Fruit fly (Drosophila melanogaster) whole organism, embryonic: Measurements from ENCODE around the gene CG6195.
A peak's percentile ranks its signal among the peaks of the same experiment; 100 is the strongest.

ENCODE experiments used
- ATbp ChIP-seq: fragments of 200-800 bp; sonication (Bioruptor generic); optimal IDR thresholded peaks from 2 replicates; lab custom pipeline; 2017; ENCODE audit warnings: missing biosample characterization, mild to moderate bottlenecking, missing genetic modification characterization, missing genetic modification reagents
- CG10654 ChIP-seq: fragments of 200-800 bp; sonication (Bioruptor generic); optimal IDR thresholded peaks from 2 replicates; lab custom pipeline; 2016; ENCODE audit warnings: missing biosample characterization, missing genetic modification characterization
- CG12299 ChIP-seq: fragments of 200-800 bp; sonication (Bioruptor generic); optimal IDR thresholded peaks from 2 replicates; lab custom pipeline; 2018; ENCODE audit warnings: missing biosample characterization, mild to moderate bottlenecking, missing genetic modification characterization
- CG12769 ChIP-seq: fragments of 200-800 bp; sonication (Bioruptor generic); optimal IDR thresholded peaks from 2 replicates; lab custom pipeline; 2019; ENCODE audit warnings: missing biosample characterization, mild to moderate bottlenecking, missing genetic modification characterization, moderate library complexity
- CG14965 ChIP-seq: fragments of 200-800 bp; sonication (Bioruptor generic); optimal IDR thresholded peaks from 2 replicates; lab custom pipeline; 2016; ENCODE audit warnings: missing biosample characterization, missing genetic modification characterization, borderline replicate concordance
- CG15269 ChIP-seq: fragments of 200-800 bp; sonication (Bioruptor generic); optimal IDR thresholded peaks from 2 replicates; lab custom pipeline; 2018; ENCODE audit warnings: missing biosample characterization, mild to moderate bottlenecking, missing genetic modification characterization, moderate library complexity
- CG16779 ChIP-seq: fragments of 200-800 bp; sonication (Bioruptor generic); IDR thresholded peaks from 2 replicates; pipeline ENCODE4 v1.3.6; 2022; ENCODE audit warnings: missing biosample characterization, missing genetic modification characterization
- CG17568 ChIP-seq: fragments of 200-800 bp; sonication (Bioruptor generic); optimal IDR thresholded peaks from 2 replicates; lab custom pipeline; 2018; ENCODE audit warnings: missing biosample characterization, mild to moderate bottlenecking, missing genetic modification characterization, moderate library complexity
- CG17802 ChIP-seq: fragments of 200-800 bp; sonication (Bioruptor generic); optimal IDR thresholded peaks from 2 replicates; lab custom pipeline; 2018; ENCODE audit warnings: missing biosample characterization, mild to moderate bottlenecking, missing genetic modification characterization, moderate library complexity
- CG1832 ChIP-seq: fragments of 200-800 bp; sonication (Bioruptor generic); optimal IDR thresholded peaks from 2 replicates; lab custom pipeline; 2017; ENCODE audit warnings: missing biosample characterization, mild to moderate bottlenecking, missing genetic modification characterization, inconsistent platforms
- CG2875 ChIP-seq: fragments of 200-800 bp; sonication (Bioruptor generic); optimal IDR thresholded peaks from 2 replicates; lab custom pipeline; 2017; ENCODE audit warnings: missing biosample characterization, mild to moderate bottlenecking, missing genetic modification characterization, missing genetic modification reagents
- CG3163 ChIP-seq: fragments of 200-800 bp; sonication (Bioruptor generic); optimal IDR thresholded peaks from 3 replicates; lab custom pipeline; 2016; ENCODE audit warnings: missing biosample characterization, missing genetic modification characterization
- CG32767 ChIP-seq: fragments of 200-800 bp; sonication (Bioruptor generic); IDR thresholded peaks from 2 replicates; pipeline ENCODE4 v1.3.6; 2022; ENCODE audit warnings: missing biosample characterization, missing genetic modification characterization
- CG3281 ChIP-seq: fragments of 200-800 bp; sonication (Bioruptor generic); optimal IDR thresholded peaks from 3 replicates; lab custom pipeline; 2017; ENCODE audit warnings: missing biosample characterization, mild to moderate bottlenecking, missing genetic modification characterization
- CG4328 ChIP-seq: fragments of 200-800 bp; sonication (Bioruptor generic); optimal IDR thresholded peaks from 3 replicates; lab custom pipeline; 2017; ENCODE audit warnings: missing biosample characterization, missing genetic modification reagents, missing genetic modification characterization
- CG9817 ChIP-seq: fragments of 200-800 bp; sonication (Bioruptor generic); optimal IDR thresholded peaks from 2 replicates; lab custom pipeline; 2018; ENCODE audit warnings: missing biosample characterization, mild to moderate bottlenecking, missing genetic modification characterization, moderate library complexity
- CG9876 ChIP-seq: fragments of 200-800 bp; sonication (Bioruptor generic); optimal IDR thresholded peaks from 2 replicates; lab custom pipeline; 2016; ENCODE audit warnings: missing biosample characterization, missing genetic modification characterization
- Dref ChIP-seq: fragments of 200-800 bp; sonication (Bioruptor generic); IDR thresholded peaks from 2 replicates; pipeline ENCODE4 v1.3.6; 2022; ENCODE audit warnings: missing biosample characterization, missing genetic modification characterization
- E2f2 ChIP-seq: fragments of 200-800 bp; sonication (Bioruptor generic); IDR thresholded peaks from 2 replicates; pipeline ENCODE4 v1.3.6; 2022; ENCODE audit warnings: missing biosample characterization, missing genetic modification characterization
- Ets97D ChIP-seq: fragments of 200-800 bp; sonication (Bioruptor generic); optimal IDR thresholded peaks from 3 replicates; lab custom pipeline; 2016; ENCODE audit warnings: missing biosample characterization, missing genetic modification characterization
- HLH54F ChIP-seq: fragments of 200-800 bp; sonication (Bioruptor generic); optimal IDR thresholded peaks from 3 replicates; lab custom pipeline; 2016; ENCODE audit warnings: missing biosample characterization, missing genetic modification characterization
- HmgD ChIP-seq: fragments of 200-800 bp; sonication (Bioruptor generic); optimal IDR thresholded peaks from 3 replicates; lab custom pipeline; 2016; ENCODE audit warnings: missing biosample characterization, missing genetic modification characterization
- Hsf ChIP-seq: fragments of 200-800 bp; sonication (Bioruptor generic); optimal IDR thresholded peaks from 3 replicates; lab custom pipeline; 2016; ENCODE audit warnings: missing biosample characterization, missing genetic modification characterization
- NFAT ChIP-seq: fragments of 200-800 bp; sonication (Bioruptor generic); IDR thresholded peaks from 2 replicates; pipeline ENCODE4 v1.3.6; 2022; ENCODE audit warnings: missing biosample characterization, missing genetic modification characterization
- Neu2 ChIP-seq: fragments of 200-800 bp; sonication (Bioruptor generic); optimal IDR thresholded peaks from 3 replicates; lab custom pipeline; 2016; ENCODE audit warnings: missing biosample characterization, missing genetic modification characterization, borderline replicate concordance
- Ptx1 ChIP-seq: fragments of 200-800 bp; sonication (Bioruptor generic); IDR thresholded peaks from 2 replicates; pipeline ENCODE4 v1.3.6; 2022; ENCODE audit warnings: missing biosample characterization, missing genetic modification characterization
- Rx ChIP-seq: fragments of 200-800 bp; sonication (Bioruptor generic); IDR thresholded peaks from 2 replicates; pipeline ENCODE4 v1.3.6; 2022; ENCODE audit warnings: missing biosample characterization, missing genetic modification characterization
- Stat92E ChIP-seq, 3 experiments: fragments of >200 bp in 2 of 3; fragments of 200-800 bp in 1 of 3; sonication (Bioruptor generic) in 1 of 3; optimal IDR thresholded peaks; 2 replicates each; lab custom pipeline; 2017 to 2019; ENCODE audit warnings: missing biosample characterization in 3 of 3, missing genetic modification characterization in 3 of 3, mild to moderate bottlenecking in 1 of 3, moderate library complexity in 1 of 3
- Usf ChIP-seq: fragments of 200-800 bp; sonication (Bioruptor generic); optimal IDR thresholded peaks from 2 replicates; lab custom pipeline; 2017; ENCODE audit warnings: missing genotype, missing biosample characterization, missing genetic modification characterization
- ab ChIP-seq: fragments of 200-800 bp; sonication (Bioruptor generic); optimal IDR thresholded peaks from 2 replicates; lab custom pipeline; 2016; ENCODE audit warnings: missing biosample characterization, missing genetic modification characterization
- ac ChIP-seq: fragments of 200-800 bp; sonication (Bioruptor generic); optimal IDR thresholded peaks from 3 replicates; lab custom pipeline; 2017; ENCODE audit warnings: missing biosample characterization, mild to moderate bottlenecking, missing genetic modification characterization
- chif ChIP-seq, 2 experiments: fragments of 200-800 bp; sonication (Bioruptor generic); optimal IDR thresholded peaks; 3 replicates each; lab custom pipeline; 2016; ENCODE audit warnings: missing biosample characterization in 2 of 2, missing genetic modification characterization in 2 of 2
- crp ChIP-seq, 2 experiments: fragments of 200-800 bp; sonication (Bioruptor generic); optimal IDR thresholded peaks; 2 replicates in 1 of 2; 3 replicates in 1 of 2; lab custom pipeline; 2017; ENCODE audit warnings: missing biosample characterization in 2 of 2, missing genetic modification characterization in 2 of 2, mild to moderate bottlenecking in 1 of 2, moderate library complexity in 1 of 2
- cwo ChIP-seq: fragments of 200-800 bp; sonication (Bioruptor generic); optimal IDR thresholded peaks from 3 replicates; lab custom pipeline; 2017; ENCODE audit warnings: missing biosample characterization, missing genetic modification characterization, mild to moderate bottlenecking, moderate library complexity, missing genetic modification reagents
- dm ChIP-seq: fragments of 200-800 bp; sonication (Bioruptor generic); optimal IDR thresholded peaks from 3 replicates; lab custom pipeline; 2016; ENCODE audit warnings: missing biosample characterization, missing genetic modification characterization
- dmrt99B ChIP-seq: fragments of 200-800 bp; sonication (Bioruptor generic); optimal IDR thresholded peaks from 2 replicates; lab custom pipeline; 2018; ENCODE audit warnings: missing biosample characterization, mild to moderate bottlenecking, missing genetic modification characterization, moderate library complexity
- eve ChIP-seq, 2 experiments: fragments of >200 bp; optimal IDR thresholded peaks; 2 replicates each; lab custom pipeline; 2017; ENCODE audit warnings: missing biosample characterization in 2 of 2, missing genetic modification characterization in 2 of 2
- eyg ChIP-seq: fragments of 200-800 bp; sonication (Bioruptor generic); optimal IDR thresholded peaks from 3 replicates; lab custom pipeline; 2016; ENCODE audit warnings: missing biosample characterization, missing genetic modification characterization
- fd3F ChIP-seq: fragments of 200-800 bp; sonication (Bioruptor generic); optimal IDR thresholded peaks from 2 replicates; lab custom pipeline; 2018; ENCODE audit warnings: missing biosample characterization, mild to moderate bottlenecking, missing genetic modification characterization, moderate library complexity
- kay ChIP-seq: fragments of 200-800 bp; sonication (Bioruptor generic); optimal IDR thresholded peaks from 2 replicates; lab custom pipeline; 2016; ENCODE audit warnings: missing biosample characterization, missing genetic modification characterization
- knrl ChIP-seq: fragments of 200-800 bp; sonication (Bioruptor generic); IDR thresholded peaks from 3 replicates; pipeline ENCODE4 v1.3.6; 2022; ENCODE audit warnings: missing biosample characterization, missing genetic modification characterization; ENCODE audit not compliant: partially characterized antibody
- onecut ChIP-seq: fragments of 200-800 bp; sonication (Bioruptor generic); IDR thresholded peaks from 2 replicates; pipeline ENCODE4 v1.3.6; 2022; ENCODE audit warnings: missing biosample characterization, missing genetic modification characterization
- pho ChIP-seq: fragments of 200-800 bp; sonication (Bioruptor generic); optimal IDR thresholded peaks from 2 replicates; lab custom pipeline; 2016; ENCODE audit warnings: missing biosample characterization, missing genetic modification characterization
- pita ChIP-seq: fragments of 200-800 bp; sonication (Bioruptor generic); optimal IDR thresholded peaks from 2 replicates; lab custom pipeline; 2017; ENCODE audit warnings: missing biosample characterization, mild to moderate bottlenecking, missing genetic modification characterization
- pnt ChIP-seq: fragments of 200-800 bp; sonication (Bioruptor generic); optimal IDR thresholded peaks from 3 replicates; lab custom pipeline; 2016; ENCODE audit warnings: missing biosample characterization, missing genetic modification characterization
- pzg ChIP-seq: fragments of 200-800 bp; sonication (Bioruptor generic); optimal IDR thresholded peaks from 3 replicates; lab custom pipeline; 2018; ENCODE audit warnings: missing biosample characterization, mild to moderate bottlenecking, missing genetic modification characterization, moderate library complexity
- schlank ChIP-seq: fragments of 200-800 bp; sonication (Bioruptor generic); optimal IDR thresholded peaks from 2 replicates; lab custom pipeline; 2018; ENCODE audit warnings: missing biosample characterization, mild to moderate bottlenecking, missing genetic modification characterization
- shn ChIP-seq: fragments of 200-800 bp; sonication (Bioruptor generic); optimal IDR thresholded peaks from 3 replicates; lab custom pipeline; 2016; ENCODE audit warnings: missing biosample characterization, missing genetic modification characterization
- tap ChIP-seq: fragments of 200-800 bp; optimal IDR thresholded peaks from 3 replicates; lab custom pipeline; 2019; ENCODE audit warnings: missing biosample characterization, mild to moderate bottlenecking, missing genetic modification characterization, moderate library complexity
- ttk ChIP-seq: fragments of 200-800 bp; sonication (Bioruptor generic); IDR thresholded peaks from 2 replicates; pipeline ENCODE4 v2.1.2; 2022; ENCODE audit warnings: missing biosample characterization, missing genetic modification characterization

Gene CG6195

DNA sequence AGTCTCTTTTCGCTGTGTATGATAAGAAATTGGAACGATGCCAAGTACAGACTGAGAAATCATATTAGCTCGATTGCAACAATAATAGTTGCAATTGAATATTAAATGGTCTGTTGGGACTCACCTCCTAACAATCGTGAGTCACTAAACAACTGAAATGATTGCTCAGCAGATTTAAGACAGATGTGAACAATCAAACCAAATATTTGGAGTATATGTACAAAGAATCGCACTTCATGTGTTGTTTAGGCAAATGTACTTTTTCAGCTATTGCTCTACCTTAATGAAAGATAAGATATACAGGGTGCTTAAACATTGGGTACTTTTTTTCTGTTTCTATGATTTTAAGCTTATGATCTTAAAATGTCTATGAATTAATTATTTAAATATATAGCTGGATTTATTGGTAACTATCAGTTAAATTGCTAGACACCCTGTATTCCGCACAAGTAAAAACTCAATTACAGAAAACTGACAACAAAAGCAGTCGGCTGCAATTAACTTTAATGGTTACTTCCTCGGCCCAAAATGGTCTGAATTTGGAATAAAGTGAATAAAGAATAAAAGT lies 6.6 kb downstream of the CG6195 start (continued):
- TF ChIP-seq CG3163 (GFP tag; lab: Kevin White, UChicago): no peak
- peak; percentile 76 for TF ChIP-seq NFAT (GFP tag; lab: Robert Waterston, UW)
- TF ChIP-seq Neu2: no peak
- no peak for TF ChIP-seq CG14965 (GFP tag; lab: Kevin White, UChicago)
- TF ChIP-seq ab (GFP tag; lab: Kevin White, UChicago): no peak
- TF ChIP-seq pita (GFP tag; lab: Kevin White, UChicago): no peak
- no peak for TF ChIP-seq eve (GFP tag; optimal IDR thresholded peaks at IDR 0.05; lab: Kevin White, UChicago)
- TF ChIP-seq fd3F: peak; percentile 86
- TF ChIP-seq dmrt99B (tag; lab: Kevin White, UChicago): peak; percentile 92
- TF ChIP-seq CG3281: peak; percentile 91
- TF ChIP-seq Usf: peak; percentile 32
- peak; percentile 84 for TF ChIP-seq ATbp (GFP tag; lab: Kevin White, UChicago)
- peak; percentile 76 for TF ChIP-seq Rx (GFP tag; lab: Robert Waterston, UW)
- peak; percentile 71 for TF ChIP-seq schlank (tag; lab: Kevin White, UChicago)
- peak; percentile 70 for TF ChIP-seq kay (GFP tag; lab: Kevin White, UChicago)
- peak; percentile 16 for TF ChIP-seq HLH54F (GFP tag; lab: Kevin White, UChicago)
- peak; percentile 2 to 52 for TF ChIP-seq chif (GFP tag; optimal IDR thresholded peaks at IDR 0.05; lab: Kevin White, UChicago)
- no peak for TF ChIP-seq pzg (GFP tag; lab: Kevin White, UChicago)
- peak; percentile 83 for TF ChIP-seq Ptx1 (GFP tag; lab: Robert Waterston, UW)
- no peak for TF ChIP-seq Dref (GFP tag; lab: Robert Waterston, UW)
- TF ChIP-seq tap: peak; percentile 95
- TF ChIP-seq knrl (GFP tag; lab: Robert Waterston, UW): no peak
- TF ChIP-seq Hsf: peak; percentile 73
- TF ChIP-seq CG32767 (GFP tag; lab: Robert Waterston, UW): peak; percentile 84
- no peak for TF ChIP-seq dm
- TF ChIP-seq HmgD (GFP tag; lab: Kevin White, UChicago): no peak
- TF ChIP-seq CG1832: no peak
- TF ChIP-seq CG17568 (GFP tag; lab: Kevin White, UChicago): peak; percentile 83
- peak; percentile 54 for TF ChIP-seq CG12769 (tag; lab: Kevin White, UChicago)
- TF ChIP-seq CG17802 (tag; lab: Kevin White, UChicago): peak; percentile 19
- peak; percentile 80 for TF ChIP-seq CG9817 (tag; lab: Kevin White, UChicago)
- TF ChIP-seq CG10654 (GFP tag; lab: Kevin White, UChicago): peak; percentile 66
- TF ChIP-seq eyg (GFP tag; lab: Kevin White, UChicago): peak; percentile 57
- TF ChIP-seq ac: peak; percentile 18
- TF ChIP-seq CG15269: peak; percentile 95
- TF ChIP-seq onecut (GFP tag; lab: Robert Waterston, UW): peak; percentile 81
- peak; percentile 84 for TF ChIP-seq ttk (GFP tag; lab: Robert Waterston, UW)
- TF ChIP-seq pho: peak; percentile 51
- TF ChIP-seq CG4328 (GFP tag; lab: Kevin White, UChicago): peak; percentile 79
- no peak for TF ChIP-seq shn (GFP tag; lab: Kevin White, UChicago)
- no peak for TF ChIP-seq CG9876
- no peak for TF ChIP-seq Stat92E (GFP tag; optimal IDR thresholded peaks at IDR 0.05; lab: Kevin White, UChicago)
- peak; percentile 83; the same call in 1 of the 2 replicates for TF ChIP-seq CG16779
- TF ChIP-seq crp (GFP tag; optimal IDR thresholded peaks at IDR 0.05; lab: Kevin White, UChicago): no peak
- peak; percentile 86 for TF ChIP-seq cwo (GFP tag; lab: Kevin White, UChicago)
- peak; percentile 76 for TF ChIP-seq CG2875
- no peak for TF ChIP-seq pnt (GFP tag; lab: Kevin White, UChicago)
- peak; percentile 88 for TF ChIP-seq CG12299 (tag; lab: Kevin White, UChicago)
- no peak for TF ChIP-seq Ets97D (GFP tag; lab: Kevin White, UChicago)
- peak; percentile 65; the same call in 1 of the 2 replicates for TF ChIP-seq E2f2 (GFP tag; lab: Robert Waterston, UW)
